Worm (Caenorhabditis elegans): ENCODE data around the gene sri-26.
"Not testable (repeated sequence)": the region's sequence is repeated elsewhere in the genome, so short reads cannot be mapped to it uniquely, and the experiment has no call there.

Gene sri-26

ce11 chrV:15215175-15215574, at the start of gene sri-26:
TSS of gene sri-26 (plus strand) at chrV:15215475.
- not testable (repeated sequence) for TF ChIP-seq tbx-2 (tag; optimal IDR thresholded peaks at IDR 0.05); mec-3 (tag; optimal IDR thresholded peaks at IDR 0.05; ENCODE audit: borderline replicate concordance); nhr-11 (tag; optimal IDR thresholded peaks at IDR 0.05)

DNA sequence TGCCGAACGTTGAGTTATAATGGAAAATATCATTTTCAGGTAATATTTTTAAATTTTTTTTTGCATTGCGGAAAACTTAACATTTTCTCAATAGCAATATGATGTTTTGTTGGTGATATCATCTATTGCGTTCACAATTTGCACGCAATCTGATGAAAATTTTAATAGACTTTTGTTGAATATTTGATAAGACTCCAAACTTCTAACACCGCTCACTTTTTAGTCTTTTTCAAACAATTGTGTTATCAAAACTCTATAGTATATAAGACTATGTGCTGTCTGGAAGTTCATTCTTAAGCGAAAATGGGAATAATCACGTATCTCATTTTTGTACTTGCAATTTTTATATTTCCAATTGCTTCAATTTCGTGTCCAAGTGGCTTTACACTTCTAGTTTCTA, 39.8 kb upstream of the sri-26 start, which contains the start of gene clec-47:
Gene clec-47 (plus strand): TSS at position 301 of the 400 bp plus-strand sequence.
- no peak for TF ChIP-seq lin-11 (tag; optimal IDR thresholded peaks at IDR 0.05)
- no peak for TF ChIP-seq ceh-24 (tag; optimal IDR thresholded peaks at IDR 0.05)
- no peak for TF ChIP-seq pha-2 (tag; optimal IDR thresholded peaks at IDR 0.05)
- no peak for TF ChIP-seq sdc-2 (tag; optimal IDR thresholded peaks at IDR 0.05)
- no peak for TF ChIP-seq elt-2 (tag; optimal IDR thresholded peaks at IDR 0.05)
- TF ChIP-seq lim-6 (tag; optimal IDR thresholded peaks at IDR 0.05), result no peak
- no peak for TF ChIP-seq sox-4 (tag; optimal IDR thresholded peaks at IDR 0.05)
- no peak for TF ChIP-seq K02D7.2 (tag; optimal IDR thresholded peaks at IDR 0.05)
- no peak for TF ChIP-seq sox-2 (GFP tag; IDR thresholded peaks at IDR 0.05)
- TF ChIP-seq tbx-7 (tag; optimal IDR thresholded peaks at IDR 0.05), result no peak
- TF ChIP-seq nfya-1 (tag; optimal IDR thresholded peaks at IDR 0.05), result no peak
- no peak for TF ChIP-seq hlh-8 (tag; optimal IDR thresholded peaks at IDR 0.05)
- TF ChIP-seq dve-1 (tag; optimal IDR thresholded peaks at IDR 0.05), result no peak
- no peak for TF ChIP-seq pag-3 (tag; optimal IDR thresholded peaks at IDR 0.05; ENCODE audit: borderline replicate concordance)
- no peak for TF ChIP-seq fax-1 (tag; optimal IDR thresholded peaks at IDR 0.05)
- TF ChIP-seq T23F11.4 (GFP tag; optimal IDR thresholded peaks at IDR 0.05), result no peak
- TF ChIP-seq unc-3 (GFP tag; conservative IDR thresholded peaks at IDR 0.05), result no peak
- no peak for TF ChIP-seq unc-3 (tag; optimal IDR thresholded peaks at IDR 0.05)
- TF ChIP-seq fkh-10 (GFP tag; optimal IDR thresholded peaks at IDR 0.05), result no peak
- TF ChIP-seq ceh-30 (tag; optimal IDR thresholded peaks at IDR 0.05), result no peak

DNA sequence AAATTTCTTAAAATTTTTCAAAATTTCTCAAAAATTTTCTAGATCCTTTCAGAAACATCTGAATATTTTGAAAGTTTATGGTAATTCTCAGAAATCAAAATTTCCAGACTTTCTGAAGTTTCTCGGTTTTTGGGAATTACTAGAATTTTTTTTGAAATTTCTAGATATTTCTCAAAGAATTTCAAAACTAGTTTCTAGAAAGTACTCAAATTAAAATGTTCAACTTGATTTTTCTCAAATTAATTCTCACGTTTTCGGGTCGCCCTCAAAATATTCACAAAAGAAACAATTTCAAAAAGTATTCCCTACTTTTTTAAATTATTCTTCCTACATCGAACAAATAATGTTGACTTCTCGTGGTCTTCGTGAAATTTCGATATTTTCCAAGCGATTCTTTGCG, 35.5 kb upstream of the sri-26 start, which contains the start of gene T09F5.10:
Gene T09F5.10 (plus strand): TSS at position 301 of the 400 bp plus-strand sequence.
- no peak for TF ChIP-seq sox-4 (tag; optimal IDR thresholded peaks at IDR 0.05)
- no peak for TF ChIP-seq che-1 (tag; optimal IDR thresholded peaks at IDR 0.05)
- TF ChIP-seq ceh-6 (GFP tag; optimal IDR thresholded peaks at IDR 0.05), result no peak
- no peak for TF ChIP-seq tbx-2 (tag; optimal IDR thresholded peaks at IDR 0.05)
- no peak for TF ChIP-seq unc-42 (tag; optimal IDR thresholded peaks at IDR 0.05)
- no peak for TF ChIP-seq ets-4 (tag; optimal IDR thresholded peaks at IDR 0.05)
- TF ChIP-seq unc-55 (GFP tag; optimal IDR thresholded peaks at IDR 0.05), result no peak
- TF ChIP-seq nfya-1 (tag; optimal IDR thresholded peaks at IDR 0.05), result no peak
- TF ChIP-seq nhr-11 (tag; optimal IDR thresholded peaks at IDR 0.05), result no peak
- TF ChIP-seq ceh-48 (tag; optimal IDR thresholded peaks at IDR 0.05), result no peak

ce11 chrV:15181899-15182298, 33.4 kb upstream of the sri-26 start:
- TF ChIP-seq ceh-2 (tag; optimal IDR thresholded peaks at IDR 0.05), result no peak
- TF ChIP-seq tbx-2 (tag; optimal IDR thresholded peaks at IDR 0.05), result no peak
- no peak for TF ChIP-seq ceh-48 (tag; optimal IDR thresholded peaks at IDR 0.05)
- no peak for TF ChIP-seq ceh-18 (tag; optimal IDR thresholded peaks at IDR 0.05)
- TF ChIP-seq ceh-22 (tag; optimal IDR thresholded peaks at IDR 0.05), result no peak
- no peak for TF ChIP-seq hlh-30 (tag; optimal IDR thresholded peaks at IDR 0.05; ENCODE audit: insufficient read depth)
- TF ChIP-seq pha-2 (tag; optimal IDR thresholded peaks at IDR 0.05), result no peak
- no peak for TF ChIP-seq ets-4 (tag; optimal IDR thresholded peaks at IDR 0.05)
- no peak for TF ChIP-seq elt-4 (tag; optimal IDR thresholded peaks at IDR 0.05)
- TF ChIP-seq tbx-7 (tag; optimal IDR thresholded peaks at IDR 0.05), result no peak
- no peak for TF ChIP-seq elt-2 (tag; optimal IDR thresholded peaks at IDR 0.05)
- no peak for TF ChIP-seq pqm-1 (tag; optimal IDR thresholded peaks at IDR 0.05)
- TF ChIP-seq lim-6 (tag; optimal IDR thresholded peaks at IDR 0.05), result no peak
- TF ChIP-seq ttx-3 (tag; optimal IDR thresholded peaks at IDR 0.05), result no peak
- no peak for TF ChIP-seq zip-5 (tag; optimal IDR thresholded peaks at IDR 0.05)
- no peak for TF ChIP-seq ahr-1 (tag; optimal IDR thresholded peaks at IDR 0.05)
- TF ChIP-seq F13H6.1 (tag; optimal IDR thresholded peaks at IDR 0.05), result no peak
- no peak for TF ChIP-seq C38D4.7 (GFP tag; optimal IDR thresholded peaks at IDR 0.05)
